Fruit fly (Drosophila melanogaster) whole organism, wandering third instar larva: ENCODE data around the gene synr.

Source experiments
- CG9705 ChIP-seq: fragments of 200-800 bp; sonication (Bioruptor generic); optimal IDR thresholded peaks from 2 replicates; lab custom pipeline; 2018; ENCODE audit warnings: missing biosample characterization, mild to moderate bottlenecking, missing genetic modification characterization
- Jra ChIP-seq: sonication (Bioruptor generic); optimal IDR thresholded peaks from 2 replicates; lab custom pipeline; 2016; ENCODE audit warnings: missing biosample characterization, missing genetic modification characterization
- Myc ChIP-seq: fragments of >200 bp; optimal IDR thresholded peaks from 2 replicates; lab custom pipeline; 2017
- psq ChIP-seq: fragments of 200-800 bp; sonication (Bioruptor generic); optimal IDR thresholded peaks from 3 replicates; lab custom pipeline; 2017; ENCODE audit warnings: missing biosample characterization, mild to moderate bottlenecking, missing genetic modification characterization, moderate library complexity
- usp ChIP-seq: fragments of >200 bp; optimal IDR thresholded peaks from 2 replicates; lab custom pipeline; 2017; ENCODE audit warnings: missing biosample characterization, missing genetic modification characterization

- no peak for TF ChIP-seq psq (GFP tag; lab: Kevin White, UChicago)
- TF ChIP-seq usp (GFP tag; lab: Kevin White, UChicago) = no peak
- no peak for TF ChIP-seq Myc (lab: Kevin White, UChicago)
- TF ChIP-seq CG9705 (GFP tag; lab: Kevin White, UChicago) = no peak
- TF ChIP-seq Jra = no peak
Measured at dm6 chr2L:4898165-4898564, 44.4 kb upstream of the synr start.
